Worm (Caenorhabditis elegans): ENCODE measurements around the gene nex-1.

DNA sequence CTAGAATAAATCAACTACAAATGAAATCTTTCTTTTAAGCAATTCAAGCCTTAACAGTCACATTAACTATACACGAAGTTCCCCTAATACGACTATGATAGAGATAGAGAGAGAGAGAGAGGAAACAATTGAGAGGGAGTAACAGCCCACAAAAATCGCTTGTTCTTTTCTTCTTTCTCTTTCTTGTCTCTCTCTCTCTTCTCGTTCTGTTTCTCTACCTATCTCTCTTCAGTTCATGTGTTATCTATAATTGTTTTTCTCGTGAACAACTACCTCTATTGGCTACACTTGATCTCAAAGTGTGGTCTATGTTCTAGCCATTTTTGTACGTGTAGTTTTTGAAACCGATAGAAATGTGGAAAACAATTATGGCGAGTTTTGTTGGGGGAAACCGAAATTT, 22.8 kb upstream of the nex-1 start:
- TF ChIP-seq nhr-47 (tag; optimal IDR thresholded peaks at IDR 0.05) (peak; percentile 46), alr-1 (tag; optimal IDR thresholded peaks at IDR 0.05; ENCODE audit: borderline replicate concordance) (no peak), efl-1 (optimal IDR thresholded peaks at IDR 0.05) (peak; percentile 53 to 59), efl-1 (GFP tag; optimal IDR thresholded peaks at IDR 0.05 in 1 of 2) (peak in 1 of 2 experiments; percentile 24), C04F5.9 (tag; optimal IDR thresholded peaks at IDR 0.05) (no peak), fkh-10 (GFP tag; optimal IDR thresholded peaks at IDR 0.05) (no peak), snpc-4 (tag; optimal IDR thresholded peaks at IDR 0.05) (no peak), unc-62 (GFP tag; optimal IDR thresholded peaks at IDR 0.05) (no peak), lin-39 (tag; optimal IDR thresholded peaks at IDR 0.05) (no peak), nhr-77 (tag; optimal IDR thresholded peaks at IDR 0.05) (peak; percentile 76)

Measured in whole organism, L1 larva.